Fruit fly (Drosophila melanogaster) Kc167 (cell line): Measurements from ENCODE around the gene CG42359.

Experiments
- Myc ChIP-seq: fragments of >200 bp; optimal IDR thresholded peaks from 2 replicates; lab custom pipeline; 2017; ENCODE audit warnings: missing external identifiers
- Sin3A ChIP-seq: fragments of >200 bp; optimal IDR thresholded peaks from 2 replicates; lab custom pipeline; 2018; ENCODE audit warnings: missing external identifiers
- h ChIP-seq: fragments of >200 bp; optimal IDR thresholded peaks from 3 replicates; lab custom pipeline; 2018; ENCODE audit warnings: missing external identifiers
- insv ChIP-seq: fragments of >200 bp; optimal IDR thresholded peaks from 3 replicates; lab custom pipeline; 2018; ENCODE audit warnings: missing external identifiers
- psq ChIP-seq: fragments of >200 bp; optimal IDR thresholded peaks from 2 replicates; lab custom pipeline; 2017; ENCODE audit warnings: missing external identifiers
- ttk ChIP-seq: sonication (Bioruptor generic); optimal IDR thresholded peaks from 2 replicates; lab custom pipeline; 2017; ENCODE audit warnings: missing external identifiers

DNA sequence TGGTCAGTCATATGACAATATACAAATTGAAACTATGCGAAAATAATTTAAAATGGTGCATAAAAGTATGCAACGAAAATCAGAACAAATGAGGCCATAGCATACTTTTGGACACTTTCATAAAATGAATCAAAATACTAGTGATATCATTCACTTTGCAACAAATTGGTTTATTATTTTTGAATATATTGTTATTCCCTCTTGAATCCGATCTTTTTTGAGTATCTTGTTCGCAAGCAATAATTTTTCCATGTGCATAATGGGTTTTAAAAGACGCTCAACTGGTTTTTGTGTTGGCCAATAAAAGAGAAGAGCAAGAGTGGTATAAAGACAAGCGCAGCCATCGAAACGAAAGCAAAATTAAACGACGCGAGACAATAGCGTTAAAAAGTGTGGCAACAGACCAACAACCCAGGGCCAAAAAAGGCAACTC is 25.6 kb upstream of the CG42359 start:
- TF ChIP-seq psq (lab: Kevin White, UChicago) (no peak), ttk (lab: Kevin White, UChicago) (no peak), Sin3A (lab: Kevin White, UChicago) (no peak), insv (lab: Kevin White, UChicago) (no peak), Myc (no peak), h (lab: Kevin White, UChicago) (no peak)
